Worm (Caenorhabditis elegans): ENCODE results near the gene txt-12.

DNA sequence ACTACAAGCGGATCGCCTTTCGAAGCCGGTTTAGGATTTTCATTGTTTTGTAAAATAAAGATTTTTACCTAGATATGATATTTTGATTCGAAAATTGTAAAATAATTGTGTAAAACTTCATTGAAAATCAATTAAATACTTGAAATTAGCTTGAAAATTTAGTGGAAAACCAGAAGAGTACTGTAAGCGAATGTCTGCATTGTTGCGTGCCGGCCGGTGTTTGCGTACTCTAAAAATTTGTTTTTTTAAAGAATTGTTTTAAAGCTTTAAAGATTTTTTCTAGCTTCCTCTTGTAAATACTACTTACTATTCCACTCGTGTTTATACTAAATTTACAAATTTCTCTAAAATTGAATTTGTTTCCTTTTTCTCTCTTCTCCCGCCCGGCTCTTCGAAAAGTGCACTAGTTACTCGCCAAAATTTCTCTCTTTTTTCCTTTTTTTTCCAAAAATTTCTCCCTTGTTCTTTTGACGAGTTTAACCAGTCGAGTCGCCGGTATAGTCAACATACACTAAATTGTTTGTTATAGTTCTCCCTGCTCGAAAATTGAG is 23.3 kb upstream of the txt-12 start:
- TF ChIP-seq T22C8.4 (GFP tag; IDR thresholded peaks at IDR 0.05) (no peak), tab-1 (GFP tag; IDR thresholded peaks at IDR 0.05) (no peak)

All from whole organism, midembryonic.